Worm (Caenorhabditis elegans) whole organism, L1 larva: ENCODE measurements around the gene B0244.16.

Experiments used
- C04F5.9 ChIP-seq: sonication (generic microtip); optimal IDR thresholded peaks from 2 replicates; lab custom pipeline; 2016; ENCODE audit warnings: missing genetic modification characterization, missing compliant biosample characterization
- C34B4.2 ChIP-seq: sonication (generic microtip); optimal IDR thresholded peaks from 2 replicates; lab custom pipeline; 2017; ENCODE audit warnings: mild to moderate bottlenecking, missing genetic modification characterization, missing compliant biosample characterization
- Y116A8C.19 ChIP-seq: sonication (generic microtip); optimal IDR thresholded peaks from 2 replicates; lab custom pipeline; 2016; ENCODE audit warnings: missing compliant biosample characterization, missing genetic modification characterization, borderline replicate concordance
- blmp-1 ChIP-seq: fragments of 150-350 bp; optimal IDR thresholded peaks from 2 replicates; lab custom pipeline; 2014; ENCODE audit warnings: missing biosample characterization, missing genetic modification characterization
- ceh-63 ChIP-seq: fragments of 200-800 bp; sonication (Bioruptor generic); optimal IDR thresholded peaks from 2 replicates; lab custom pipeline; 2018; ENCODE audit warnings: mild to moderate bottlenecking, missing genetic modification characterization, missing compliant biosample characterization
- ceh-88 ChIP-seq: fragments of 200-800 bp; sonication (Bioruptor generic); IDR thresholded peaks from 2 replicates; pipeline ENCODE4 v1.3.6; 2022; ENCODE audit warnings: missing genetic modification characterization, missing compliant biosample characterization
- ces-1 ChIP-seq: fragments of 150-350 bp; optimal IDR thresholded peaks from 2 replicates; lab custom pipeline; 2014; ENCODE audit warnings: missing biosample characterization, missing genetic modification reagents, missing genetic modification characterization
- dpl-1 ChIP-seq, 3 experiments: fragments of 150-350 bp in 2 of 3; sonication (generic microtip) in 1 of 3; optimal IDR thresholded peaks; 2 replicates each; lab custom pipeline; 2014 to 2017; ENCODE audit warnings: missing biosample characterization in 3 of 3, missing genetic modification characterization in 3 of 3, missing genetic modification reagents in 3 of 3
- efl-3 ChIP-seq: fragments of 200-800 bp; sonication (Bioruptor generic); optimal IDR thresholded peaks from 2 replicates; lab custom pipeline; 2018; ENCODE audit warnings: mild to moderate bottlenecking, missing genetic modification characterization, missing compliant biosample characterization
- egl-13 ChIP-seq: sonication (generic microtip); optimal IDR thresholded peaks from 2 replicates; lab custom pipeline; 2016; ENCODE audit warnings: missing genotype, missing genetic modification reagents, missing genetic modification characterization, missing compliant biosample characterization
- egl-27 ChIP-seq, 2 experiments: fragments of 150-350 bp in 1 of 2; sonication (generic microtip); optimal IDR thresholded peaks; 3 replicates each; lab custom pipeline; 2017 to 2018; ENCODE audit warnings: missing biosample characterization in 2 of 2, missing genetic modification characterization in 2 of 2, missing genetic modification reagents in 2 of 2
- elt-2 ChIP-seq: sonication (generic microtip); optimal IDR thresholded peaks from 2 replicates; lab custom pipeline; 2016; ENCODE audit warnings: missing genetic modification characterization, mild to moderate bottlenecking, inconsistent platforms, missing compliant biosample characterization, missing genetic modification reagents
- elt-3 ChIP-seq, 6 experiments: fragments of 150-350 bp in 1 of 6; sonication (generic microtip); optimal IDR thresholded peaks; 2 replicates each; lab custom pipeline; 2017 to 2018; ENCODE audit warnings: missing biosample characterization in 6 of 6, missing genetic modification characterization in 6 of 6, inconsistent platforms in 1 of 6
- ets-5 ChIP-seq: fragments of 200-800 bp; sonication (Bioruptor generic); IDR thresholded peaks from 2 replicates; pipeline ENCODE4 v1.3.6; 2022; ENCODE audit warnings: missing genetic modification characterization, missing compliant biosample characterization
- fkh-4 ChIP-seq: sonication (generic microtip); optimal IDR thresholded peaks from 2 replicates; lab custom pipeline; 2016; ENCODE audit warnings: missing compliant biosample characterization, missing genetic modification characterization, borderline replicate concordance
- fos-1 ChIP-seq: fragments of 150-350 bp; optimal IDR thresholded peaks from 2 replicates; lab custom pipeline; 2014; ENCODE audit warnings: missing biosample characterization, missing genetic modification characterization
- hpl-2 ChIP-seq: fragments of 150-350 bp; optimal IDR thresholded peaks from 2 replicates; lab custom pipeline; 2014; ENCODE audit warnings: missing biosample characterization, missing genetic modification reagents, missing genetic modification characterization
- jun-1 ChIP-seq: fragments of 150-350 bp; optimal IDR thresholded peaks from 2 replicates; lab custom pipeline; 2014; ENCODE audit warnings: missing biosample characterization, missing genetic modification reagents, missing genetic modification characterization
- lin-13 ChIP-seq: fragments of 150-350 bp; optimal IDR thresholded peaks from 2 replicates; lab custom pipeline; 2014; ENCODE audit warnings: missing biosample characterization, missing genetic modification reagents, missing genetic modification characterization
- lin-14 ChIP-seq: fragments of 200-800 bp; sonication (Bioruptor generic); optimal IDR thresholded peaks from 2 replicates; lab custom pipeline; 2018; ENCODE audit warnings: mild to moderate bottlenecking, missing genetic modification characterization, moderate library complexity, missing compliant biosample characterization
- lin-35 ChIP-seq, 2 experiments: fragments of 150-350 bp; optimal IDR thresholded peaks; 2 replicates each; lab custom pipeline; 2014; ENCODE audit warnings: missing biosample characterization in 2 of 2, missing genetic modification characterization in 2 of 2, missing genetic modification reagents in 2 of 2
- lir-3 ChIP-seq: sonication (generic microtip); optimal IDR thresholded peaks from 2 replicates; lab custom pipeline; 2016; ENCODE audit warnings: mild to moderate bottlenecking, missing genetic modification characterization, moderate library complexity, missing compliant biosample characterization; ENCODE audit not compliant: poor library complexity
- lsy-2 ChIP-seq, 2 experiments: fragments of 150-350 bp; optimal IDR thresholded peaks; 2 replicates each; lab custom pipeline; 2014; ENCODE audit warnings: missing biosample characterization in 2 of 2, missing genetic modification characterization in 2 of 2
- mdl-1 ChIP-seq, 2 experiments: fragments of 150-350 bp; optimal IDR thresholded peaks; 2 replicates each; lab custom pipeline; 2014 to 2017; ENCODE audit warnings: missing biosample characterization in 2 of 2, missing genetic modification characterization in 2 of 2, inconsistent platforms in 1 of 2
- mef-2 ChIP-seq: fragments of 150-350 bp; optimal IDR thresholded peaks from 2 replicates; lab custom pipeline; 2014; ENCODE audit warnings: missing biosample characterization, missing genetic modification characterization
- mep-1 ChIP-seq: fragments of 150-350 bp; optimal IDR thresholded peaks from 2 replicates; lab custom pipeline; 2014; ENCODE audit warnings: missing biosample characterization, missing genetic modification characterization
- nhr-11 ChIP-seq: fragments of 150-350 bp; optimal IDR thresholded peaks from 2 replicates; lab custom pipeline; 2014; ENCODE audit warnings: missing biosample characterization, missing genetic modification characterization
- nhr-12 ChIP-seq: sonication (generic microtip); optimal IDR thresholded peaks from 2 replicates; lab custom pipeline; 2017; ENCODE audit warnings: missing biosample characterization, missing genetic modification characterization
- nhr-20 ChIP-seq: sonication (generic microtip); optimal IDR thresholded peaks from 2 replicates; lab custom pipeline; 2016; ENCODE audit warnings: mild to moderate bottlenecking, missing genetic modification characterization, missing compliant biosample characterization
- nhr-28 ChIP-seq: fragments of 150-350 bp; optimal IDR thresholded peaks from 2 replicates; lab custom pipeline; 2014; ENCODE audit warnings: missing biosample characterization, missing genetic modification characterization
- nhr-77 ChIP-seq: fragments of 150-350 bp; optimal IDR thresholded peaks from 2 replicates; lab custom pipeline; 2014; ENCODE audit warnings: missing biosample characterization, missing genetic modification characterization
- nhr-85 ChIP-seq: sonication (generic microtip); peaks from one replicate; lab custom pipeline; 2016; ENCODE audit warnings: missing genetic modification characterization, inconsistent platforms, missing compliant biosample characterization
- nhr-90 ChIP-seq: sonication (generic microtip); optimal IDR thresholded peaks from 2 replicates; lab custom pipeline; 2016; ENCODE audit warnings: mild to moderate bottlenecking, missing genetic modification characterization, missing compliant biosample characterization; ENCODE audit not compliant: poor library complexity
- pag-3 ChIP-seq: sonication (generic microtip); optimal IDR thresholded peaks from 2 replicates; lab custom pipeline; 2017; ENCODE audit warnings: missing genetic modification characterization, mild to moderate bottlenecking, missing compliant biosample characterization, antibody characterized with exemption, borderline replicate concordance; ENCODE audit not compliant: insufficient read depth
- pax-3 ChIP-seq: fragments of 200-800 bp; sonication (Bioruptor generic); optimal IDR thresholded peaks from 2 replicates; lab custom pipeline; 2018; ENCODE audit warnings: mild to moderate bottlenecking, missing genetic modification characterization, moderate library complexity, missing compliant biosample characterization
- skn-1 ChIP-seq: fragments of 150-350 bp; optimal IDR thresholded peaks from 2 replicates; lab custom pipeline; 2014; ENCODE audit warnings: missing biosample characterization, missing genetic modification characterization
- sptf-1 ChIP-seq: fragments of 150-350 bp; optimal IDR thresholded peaks from 2 replicates; lab custom pipeline; 2014; ENCODE audit warnings: missing biosample characterization, missing genetic modification characterization
- tbx-2 ChIP-seq: sonication (generic microtip); optimal IDR thresholded peaks from 2 replicates; lab custom pipeline; 2016; ENCODE audit warnings: missing genetic modification characterization, missing compliant biosample characterization
- unc-130 ChIP-seq: fragments of 150-350 bp; optimal IDR thresholded peaks from 2 replicates; lab custom pipeline; 2017; ENCODE audit warnings: missing biosample characterization, missing genetic modification characterization, inconsistent platforms
- unc-86 ChIP-seq: sonication (generic microtip); optimal IDR thresholded peaks from 2 replicates; lab custom pipeline; 2016; ENCODE audit warnings: missing genetic modification characterization, missing compliant biosample characterization
- unc-98 ChIP-seq: fragments of 200-800 bp; sonication (Bioruptor generic); IDR thresholded peaks from 2 replicates; pipeline ENCODE4 v1.3.6; 2022; ENCODE audit warnings: missing genetic modification characterization, missing compliant biosample characterization
- xbp-1 ChIP-seq: sonication (generic microtip); optimal IDR thresholded peaks from 2 replicates; lab custom pipeline; 2016; ENCODE audit warnings: missing genetic modification characterization, missing compliant biosample characterization
- zip-4 ChIP-seq: fragments of 200-800 bp; sonication (Bioruptor generic); optimal IDR thresholded peaks from 2 replicates; lab custom pipeline; 2018; ENCODE audit warnings: mild to moderate bottlenecking, missing genetic modification characterization, moderate library complexity, missing compliant biosample characterization
- ztf-4 ChIP-seq: fragments of 150-350 bp; optimal IDR thresholded peaks from 2 replicates; lab custom pipeline; 2014; ENCODE audit warnings: missing biosample characterization, missing genetic modification characterization

The B0244.16 gene

ce11 chrIII:5692690-5693089 is 48.1 kb upstream of the B0244.16 start, which contains the start of the genes abi-1 and arle-14 (continued):
- TF ChIP-seq elt-2 (tag; lab: Kevin White, UChicago) (no peak), xbp-1 (tag; lab: Kevin White, UChicago) (peak; percentile 30), lin-35 (GFP tag; optimal IDR thresholded peaks at IDR 0.05; lab: Kevin White, UChicago) (peak; percentile 17 to 22), ces-1 (GFP tag; lab: Kevin White, UChicago) (no peak), nhr-85 (tag; lab: Kevin White, UChicago) (peak; percentile 37), fkh-4 (no peak), Y116A8C.19 (tag; lab: Kevin White, UChicago) (no peak), sptf-1 (tag; lab: Kevin White, UChicago) (no peak), C34B4.2 (tag; lab: Kevin White, UChicago) (no peak)
- TF ChIP-seq, all 84 proteins: peak for 15

- TF ChIP-seq pag-3 (no peak), mef-2 (no peak), C04F5.9 (tag; lab: Kevin White, UChicago) (no peak), ceh-88 (GFP tag; lab: Robert Waterston, UW) (no peak), nhr-20 (tag; lab: Kevin White, UChicago) (no peak), nhr-11 (no peak), Y116A8C.19 (tag; lab: Kevin White, UChicago) (no peak), nhr-12 (tag; lab: Kevin White, UChicago) (no peak), ztf-4 (tag; lab: Kevin White, UChicago) (no peak), ceh-63 (no peak), ces-1 (GFP tag; lab: Kevin White, UChicago) (no peak), fos-1 (tag; lab: Kevin White, UChicago) (no peak), blmp-1 (tag; lab: Kevin White, UChicago) (no peak)
Measured at ce11 chrIII:5693736-5694135, 47.0 kb upstream of the B0244.16 start, which contains the start of gene B0336.13. TSS of gene B0336.13 (plus strand) at chrIII:5694036.

- no peak for TF ChIP-seq egl-13 (tag; lab: Kevin White, UChicago)
- TF ChIP-seq jun-1, result no peak
- TF ChIP-seq unc-86 (tag; lab: Kevin White, UChicago), result no peak
- TF ChIP-seq nhr-90 (tag; lab: Kevin White, UChicago), result no peak
Measured at ce11 chrIII:5697266-5697665, 43.5 kb upstream of the B0244.16 start, which contains the start of gene B0336.7. TSS of gene B0336.7 (minus strand) at chrIII:5697366.

ce11 chrIII:5697963-5698730 is 42.6 kb upstream of the B0244.16 start, which contains the start of the genes lgg-3 and rgs-5:
TSS of gene lgg-3 (minus strand) at chrIII:5698013.
TSS of gene rgs-5 (plus strand) at chrIII:5698555.
- TF ChIP-seq nhr-90 (tag; lab: Kevin White, UChicago), result no peak
- peak; percentile 14 to 64 (median 48) for TF ChIP-seq dpl-1 (GFP tag; optimal IDR thresholded peaks at IDR 0.05; lab: Kevin White, UChicago)
- no peak for TF ChIP-seq zip-4 (GFP tag; lab: Kevin White, UChicago)
- peak in 1 of 6 experiments; percentile 28 for TF ChIP-seq elt-3 (tag; optimal IDR thresholded peaks at IDR 0.05; lab: Kevin White, UChicago)
- peak in 1 of 2 experiments; percentile 8 for TF ChIP-seq mdl-1 (tag; optimal IDR thresholded peaks at IDR 0.05; lab: Kevin White, UChicago)
- TF ChIP-seq unc-98 (GFP tag; lab: Robert Waterston, UW), result no peak
- TF ChIP-seq pax-3 (tag; lab: Kevin White, UChicago), result no peak
- no peak for TF ChIP-seq jun-1
- no peak for TF ChIP-seq ces-1 (GFP tag; lab: Kevin White, UChicago)
- no peak for TF ChIP-seq ceh-63
- peak; percentile 15 for TF ChIP-seq mep-1 (tag; lab: Kevin White, UChicago)
- no peak for TF ChIP-seq lin-14 (GFP tag; lab: Kevin White, UChicago)
- TF ChIP-seq xbp-1 (tag; lab: Kevin White, UChicago), result no peak
- TF ChIP-seq unc-130 (tag; lab: Kevin White, UChicago), result no peak
- TF ChIP-seq skn-1, result no peak
- peak; percentile 30 to 62 for TF ChIP-seq lsy-2 (tag; optimal IDR thresholded peaks at IDR 0.05; lab: Kevin White, UChicago)
- TF ChIP-seq lir-3, result no peak
- TF ChIP-seq nhr-12 (tag; lab: Kevin White, UChicago), result no peak
- TF ChIP-seq tbx-2 (tag; lab: Kevin White, UChicago), result no peak
- TF ChIP-seq efl-3 (GFP tag; lab: Kevin White, UChicago), result no peak
- no peak for TF ChIP-seq nhr-11
- TF ChIP-seq ets-5 (GFP tag; lab: Robert Waterston, UW), result no peak
- no peak for TF ChIP-seq nhr-77
- TF ChIP-seq lin-13, result no peak
- peak; percentile 3 for TF ChIP-seq nhr-20 (tag; lab: Kevin White, UChicago)
- TF ChIP-seq egl-27 (tag; optimal IDR thresholded peaks at IDR 0.05; lab: Kevin White, UChicago), result no peak
- TF ChIP-seq hpl-2 (GFP tag; lab: Kevin White, UChicago), result no peak
- no peak for TF ChIP-seq nhr-28 (tag; lab: Kevin White, UChicago)
